Fruit fly (Drosophila melanogaster) whole organism, embryonic: ENCODE results near the gene CG11858.
A peak's percentile ranks its signal among the peaks of the same experiment; 100 is the strongest.

Experiments
- BtbVII ChIP-seq: fragments of 200-800 bp; sonication (Bioruptor generic); optimal IDR thresholded peaks from 3 replicates; lab custom pipeline; 2017; ENCODE audit warnings: missing biosample characterization, mild to moderate bottlenecking, missing genetic modification characterization
- C15 ChIP-seq: fragments of 200-800 bp; sonication (Bioruptor generic); IDR thresholded peaks from 3 replicates; pipeline ENCODE4 v1.3.6; 2022; ENCODE audit warnings: missing biosample characterization, missing genetic modification characterization
- CG10979 ChIP-seq: fragments of 200-800 bp; sonication (Bioruptor generic); optimal IDR thresholded peaks from 2 replicates; lab custom pipeline; 2018; ENCODE audit warnings: missing biosample characterization, mild to moderate bottlenecking, missing genetic modification characterization, moderate library complexity
- CG11398 ChIP-seq: fragments of 200-800 bp; sonication (Bioruptor generic); optimal IDR thresholded peaks from 2 replicates; lab custom pipeline; 2016; ENCODE audit warnings: missing biosample characterization, missing genetic modification characterization
- CG14441 ChIP-seq: fragments of 200-800 bp; sonication (Bioruptor generic); IDR thresholded peaks from 2 replicates; pipeline ENCODE4 v1.3.6; 2022; ENCODE audit warnings: missing biosample characterization, missing genetic modification characterization
- CG15601 ChIP-seq: fragments of 200-800 bp; sonication (Bioruptor generic); optimal IDR thresholded peaks from 3 replicates; lab custom pipeline; 2019; ENCODE audit warnings: missing biosample characterization, mild to moderate bottlenecking, missing genetic modification characterization, moderate library complexity
- CG17359 ChIP-seq: fragments of 200-800 bp; sonication (Bioruptor generic); optimal IDR thresholded peaks from 3 replicates; lab custom pipeline; 2018; ENCODE audit warnings: missing biosample characterization, mild to moderate bottlenecking, missing genetic modification characterization, moderate library complexity
- CG17361 ChIP-seq: fragments of 200-800 bp; sonication (Bioruptor generic); IDR thresholded peaks from 3 replicates; pipeline ENCODE4 v1.3.6; 2022; ENCODE audit warnings: missing biosample characterization, missing genetic modification characterization
- CG18011 ChIP-seq: fragments of 200-800 bp; sonication (Bioruptor generic); optimal IDR thresholded peaks from 2 replicates; lab custom pipeline; 2017; ENCODE audit warnings: missing biosample characterization, missing genetic modification characterization, mild to moderate bottlenecking, moderate library complexity, missing genotype
- CG33213 ChIP-seq: fragments of 200-800 bp; sonication (Bioruptor generic); optimal IDR thresholded peaks from 3 replicates; lab custom pipeline; 2016; ENCODE audit warnings: missing biosample characterization, missing genetic modification characterization
- CG34224 ChIP-seq: fragments of 200-800 bp; sonication (Bioruptor generic); IDR thresholded peaks from 3 replicates; pipeline ENCODE4 v1.3.6; 2022; ENCODE audit warnings: missing biosample characterization, missing genetic modification characterization; ENCODE audit not compliant: partially characterized antibody
- CG3726 ChIP-seq: fragments of 200-800 bp; sonication (Bioruptor generic); IDR thresholded peaks from 3 replicates; pipeline ENCODE4, ENCODE4 v1.3.6; 2022; ENCODE audit warnings: missing biosample characterization, missing genetic modification characterization
- CG4282 ChIP-seq: fragments of 200-800 bp; sonication (Bioruptor generic); optimal IDR thresholded peaks from 2 replicates; lab custom pipeline; 2016; ENCODE audit warnings: missing biosample characterization, missing genetic modification characterization
- CG4404 ChIP-seq: fragments of 200-800 bp; sonication (Bioruptor generic); IDR thresholded peaks from 2 replicates; pipeline ENCODE4 v1.3.6; 2022; ENCODE audit warnings: missing biosample characterization, missing genetic modification characterization
- CG4854 ChIP-seq: fragments of 200-800 bp; sonication (Bioruptor generic); optimal IDR thresholded peaks from 2 replicates; lab custom pipeline; 2016; ENCODE audit warnings: missing biosample characterization, missing genetic modification characterization, inconsistent platforms
- CG6175 ChIP-seq: fragments of 200-800 bp; sonication (Bioruptor generic); IDR thresholded peaks from 3 replicates; pipeline ENCODE4 v1.3.6; 2022; ENCODE audit warnings: missing biosample characterization, missing genetic modification characterization
- CG6254 ChIP-seq: fragments of 200-800 bp; sonication (Bioruptor generic); optimal IDR thresholded peaks from 3 replicates; lab custom pipeline; 2017; ENCODE audit warnings: mild to moderate bottlenecking, missing biosample characterization, missing genetic modification reagents, missing genetic modification characterization
- CG7357 ChIP-seq: fragments of 200-800 bp; sonication (Bioruptor generic); IDR thresholded peaks from 3 replicates; pipeline ENCODE4 v1.3.6; 2022; ENCODE audit warnings: missing biosample characterization, missing genetic modification characterization
- CG8765 ChIP-seq: fragments of 200-800 bp; sonication (Bioruptor generic); IDR thresholded peaks from 2 replicates; pipeline ENCODE4 v1.3.6; 2022; ENCODE audit warnings: missing biosample characterization, missing genetic modification characterization
- CG9727 ChIP-seq: fragments of 200-800 bp; sonication (Bioruptor generic); optimal IDR thresholded peaks from 3 replicates; lab custom pipeline; 2017; ENCODE audit warnings: missing biosample characterization, mild to moderate bottlenecking, missing genetic modification characterization
- CG9817 ChIP-seq: fragments of 200-800 bp; sonication (Bioruptor generic); optimal IDR thresholded peaks from 2 replicates; lab custom pipeline; 2018; ENCODE audit warnings: missing biosample characterization, mild to moderate bottlenecking, missing genetic modification characterization, moderate library complexity
- CG9876 ChIP-seq: fragments of 200-800 bp; sonication (Bioruptor generic); optimal IDR thresholded peaks from 2 replicates; lab custom pipeline; 2016; ENCODE audit warnings: missing biosample characterization, missing genetic modification characterization
- CkIIα-i1 ChIP-seq: fragments of 200-800 bp; sonication (Bioruptor generic); IDR thresholded peaks from 2 replicates; pipeline ENCODE4 v1.3.6; 2022; ENCODE audit warnings: missing biosample characterization, missing genetic modification characterization
- HmgD ChIP-seq: fragments of 200-800 bp; sonication (Bioruptor generic); optimal IDR thresholded peaks from 3 replicates; lab custom pipeline; 2016; ENCODE audit warnings: missing biosample characterization, missing genetic modification characterization
- Hmr ChIP-seq: fragments of 200-800 bp; sonication (Bioruptor generic); optimal IDR thresholded peaks from 3 replicates; lab custom pipeline; 2017; ENCODE audit warnings: mild to moderate bottlenecking, missing biosample characterization, missing genetic modification reagents, missing genetic modification characterization
- Hr39 ChIP-seq: fragments of >200 bp; optimal IDR thresholded peaks from 2 replicates; lab custom pipeline; 2017
- Hr78 ChIP-seq, 2 experiments: fragments of 200-800 bp in 1 of 2; fragments of >200 bp in 1 of 2; sonication (Bioruptor generic) in 1 of 2; optimal IDR thresholded peaks; 2 replicates each; lab custom pipeline; 2017 to 2019; ENCODE audit warnings: missing biosample characterization in 2 of 2, missing genetic modification characterization in 2 of 2, mild to moderate bottlenecking in 1 of 2, moderate library complexity in 1 of 2
- MBD-R2 ChIP-seq: fragments of 200-800 bp; sonication (Bioruptor generic); IDR thresholded peaks from 2 replicates; pipeline ENCODE4 v1.3.6; 2022; ENCODE audit warnings: missing biosample characterization, missing genetic modification characterization
- Mad ChIP-seq: fragments of 200-800 bp; sonication (Bioruptor generic); optimal IDR thresholded peaks from 2 replicates; lab custom pipeline; 2016; ENCODE audit warnings: missing biosample characterization, missing genetic modification characterization
- Max ChIP-seq: fragments of 200-800 bp; sonication (Bioruptor generic); optimal IDR thresholded peaks from 2 replicates; lab custom pipeline; 2016; ENCODE audit warnings: missing biosample characterization, mild to moderate bottlenecking, missing genetic modification characterization
- Med ChIP-seq: fragments of 200-800 bp; sonication (Bioruptor generic); peaks from one replicate; lab custom pipeline; 2016; ENCODE audit warnings: missing biosample characterization, missing genetic modification characterization, mild to moderate bottlenecking, inconsistent platforms, moderate library complexity
- Nf-YA ChIP-seq: fragments of 200-800 bp; sonication (Bioruptor generic); IDR thresholded peaks from 2 replicates; pipeline ENCODE4 v1.3.6; 2022; ENCODE audit warnings: missing biosample characterization, missing genetic modification characterization
- Trl ChIP-seq, 3 experiments: fragments of >200 bp in 2 of 3; fragments of 200-800 bp in 1 of 3; sonication (Bioruptor generic) in 1 of 3; optimal IDR thresholded peaks; 2 replicates in 1 of 3; 3 replicates in 2 of 3; lab custom pipeline; 2016 to 2017; ENCODE audit warnings: missing biosample characterization in 1 of 3, missing genetic modification characterization in 1 of 3
- cg ChIP-seq: fragments of 200-800 bp; sonication (Bioruptor generic); optimal IDR thresholded peaks from 3 replicates; lab custom pipeline; 2019; ENCODE audit warnings: missing biosample characterization, mild to moderate bottlenecking, missing genetic modification characterization, moderate library complexity
- chinmo ChIP-seq: fragments of 200-800 bp; sonication (Bioruptor generic); IDR thresholded peaks from 4 replicates; pipeline ENCODE4 v1.3.6; 2022; ENCODE audit warnings: missing biosample characterization, missing genetic modification characterization; ENCODE audit not compliant: partially characterized antibody
- exex ChIP-seq: fragments of 200-800 bp; sonication (Bioruptor generic); optimal IDR thresholded peaks from 4 replicates; lab custom pipeline; 2018; ENCODE audit warnings: missing biosample characterization, mild to moderate bottlenecking, missing genetic modification characterization, moderate library complexity
- fd64A ChIP-seq: fragments of 200-800 bp; sonication (Bioruptor generic); optimal IDR thresholded peaks from 3 replicates; lab custom pipeline; 2018; ENCODE audit warnings: missing biosample characterization, mild to moderate bottlenecking, missing genetic modification characterization
- gcm ChIP-seq: fragments of 200-800 bp; sonication (Bioruptor generic); optimal IDR thresholded peaks from 2 replicates; lab custom pipeline; 2019; ENCODE audit warnings: missing biosample characterization, mild to moderate bottlenecking, missing genetic modification characterization, moderate library complexity
- grau ChIP-seq: fragments of 200-800 bp; optimal IDR thresholded peaks from 3 replicates; lab custom pipeline; 2019; ENCODE audit warnings: missing biosample characterization, mild to moderate bottlenecking, missing genetic modification characterization, moderate library complexity
- hbn ChIP-seq: fragments of 200-800 bp; sonication (Bioruptor generic); IDR thresholded peaks from 2 replicates; pipeline ENCODE4 v1.3.6; 2022; ENCODE audit warnings: missing biosample characterization, missing genetic modification characterization; ENCODE audit not compliant: partially characterized antibody
- hth ChIP-seq: fragments of >200 bp; optimal IDR thresholded peaks from 2 replicates; lab custom pipeline; 2017; ENCODE audit warnings: inconsistent platforms
- knrl ChIP-seq: fragments of 200-800 bp; sonication (Bioruptor generic); IDR thresholded peaks from 3 replicates; pipeline ENCODE4 v1.3.6; 2022; ENCODE audit warnings: missing biosample characterization, missing genetic modification characterization; ENCODE audit not compliant: partially characterized antibody
- pros ChIP-seq: fragments of 200-800 bp; sonication (Bioruptor generic); optimal IDR thresholded peaks from 3 replicates; lab custom pipeline; 2019; ENCODE audit warnings: missing biosample characterization, mild to moderate bottlenecking, missing genetic modification characterization, moderate library complexity
- repo ChIP-seq: fragments of 200-800 bp; sonication (Bioruptor generic); optimal IDR thresholded peaks from 2 replicates; lab custom pipeline; 2016; ENCODE audit warnings: missing biosample characterization, missing genetic modification characterization
- sd ChIP-seq: fragments of 200-800 bp; sonication (Bioruptor generic); optimal IDR thresholded peaks from 3 replicates; lab custom pipeline; 2018; ENCODE audit warnings: missing biosample characterization, mild to moderate bottlenecking, missing genetic modification characterization, moderate library complexity
- slou ChIP-seq: fragments of 200-800 bp; sonication (Bioruptor generic); optimal IDR thresholded peaks from 3 replicates; lab custom pipeline; 2016; ENCODE audit warnings: missing biosample characterization, missing genetic modification characterization
- so ChIP-seq: fragments of 200-800 bp; sonication (Bioruptor generic); IDR thresholded peaks from 3 replicates; pipeline ENCODE4 v1.3.6; 2022; ENCODE audit warnings: missing biosample characterization, missing genetic modification characterization
- sr ChIP-seq: fragments of 200-800 bp; sonication (Bioruptor generic); IDR thresholded peaks from 3 replicates; pipeline ENCODE4 v1.3.6; 2022; ENCODE audit warnings: missing biosample characterization, missing genetic modification characterization
- sug ChIP-seq: fragments of 200-800 bp; optimal IDR thresholded peaks from 2 replicates; lab custom pipeline; 2019; ENCODE audit warnings: missing biosample characterization, mild to moderate bottlenecking, missing genetic modification characterization, moderate library complexity

CG11858 gene

dm6 chr3R:25305822-25306544 is 43.4 kb downstream of the CG11858 start (continued):
- no peak for TF ChIP-seq gcm (GFP tag; lab: Kevin White, UChicago)
- TF ChIP-seq CG8765 (GFP tag; lab: Robert Waterston, UW), result no peak
- peak; percentile 58 for TF ChIP-seq BtbVII (GFP tag; lab: Kevin White, UChicago)
- TF ChIP-seq CG4404, result no peak
- TF ChIP-seq exex (tag; lab: Kevin White, UChicago), result peak; percentile 99
- TF ChIP-seq CG7357, result no peak
- no peak for TF ChIP-seq slou (GFP tag; lab: Kevin White, UChicago)
- no peak for TF ChIP-seq hbn (GFP tag; lab: Robert Waterston, UW)
- no peak for TF ChIP-seq hth (lab: Kevin White, UChicago)
- TF ChIP-seq CG18011 (GFP tag; lab: Kevin White, UChicago), result no peak
- TF ChIP-seq Med (GFP tag; lab: Kevin White, UChicago), result peak; percentile 63
- no peak for TF ChIP-seq CG4854
- TF ChIP-seq sug, result peak; percentile 74
- no peak for TF ChIP-seq grau (tag; lab: Kevin White, UChicago)
- TF ChIP-seq CG14441 (GFP tag; lab: Robert Waterston, UW), result no peak
- TF ChIP-seq CG9817, result no peak
- no peak for TF ChIP-seq CG15601 (tag; lab: Kevin White, UChicago)
- no peak for TF ChIP-seq Hr39
- TF ChIP-seq repo (GFP tag; lab: Kevin White, UChicago), result no peak
- TF ChIP-seq, all 482 proteins: peak for 10

dm6 chr3R:25308228-25308627 is 45.7 kb downstream of the CG11858 start, which contains the start of gene CG10550:
Gene CG10550 (minus strand): TSS chr3R:25308391.
- TF ChIP-seq CG11398 (no peak), CG33213 (no peak), fd64A (no peak), Trl (optimal IDR thresholded peaks at IDR 0.05; lab: Kevin White, UChicago) (no peak), Trl (GFP tag; optimal IDR thresholded peaks at IDR 0.05; lab: Kevin White, UChicago) (no peak), Max (no peak), CG3726 (GFP tag; lab: Robert Waterston, UW) (no peak), HmgD (GFP tag; lab: Kevin White, UChicago) (no peak), CG17361 (GFP tag; lab: Robert Waterston, UW) (no peak), CG9876 (GFP tag; lab: Kevin White, UChicago) (no peak), cg (peak; percentile 61), CG34224 (no peak), sr (no peak), CG6175 (GFP tag; lab: Robert Waterston, UW) (no peak), CG4282 (GFP tag; lab: Kevin White, UChicago) (no peak), Med (GFP tag; lab: Kevin White, UChicago) (peak; percentile 11), Nf-YA (GFP tag; lab: Robert Waterston, UW) (no peak), so (GFP tag; lab: Robert Waterston, UW) (no peak), sug (peak; percentile 38), CG10979 (tag; lab: Kevin White, UChicago) (no peak), CG9727 (GFP tag; lab: Kevin White, UChicago) (no peak), chinmo (peak; percentile 87; the same call in 2 of the 4 replicates), Hmr (GFP tag; lab: Kevin White, UChicago) (no peak), pros (no peak), CG17359 (tag; lab: Kevin White, UChicago) (no peak), Mad (GFP tag; lab: Kevin White, UChicago) (no peak), MBD-R2 (GFP tag; lab: Robert Waterston, UW) (no peak), sd (peak; percentile 43), Hr78 (GFP tag; optimal IDR thresholded peaks at IDR 0.05; lab: Kevin White, UChicago) (peak in 1 of 2 experiments; percentile 63), C15 (GFP tag; lab: Robert Waterston, UW) (no peak), CG6254 (GFP tag; lab: Kevin White, UChicago) (no peak), CkIIα-i1 (GFP tag; lab: Robert Waterston, UW) (no peak), knrl (GFP tag; lab: Robert Waterston, UW) (no peak)
